Fruit fly (Drosophila melanogaster) Kc167 (cell line): Measurements from ENCODE around the gene B9d2.

Experiments
- Myc ChIP-seq: fragments of >200 bp; optimal IDR thresholded peaks from 2 replicates; lab custom pipeline; 2017; ENCODE audit warnings: missing external identifiers
- Sin3A ChIP-seq: fragments of >200 bp; optimal IDR thresholded peaks from 2 replicates; lab custom pipeline; 2018; ENCODE audit warnings: missing external identifiers
- h ChIP-seq: fragments of >200 bp; optimal IDR thresholded peaks from 3 replicates; lab custom pipeline; 2018; ENCODE audit warnings: missing external identifiers
- psq ChIP-seq: fragments of >200 bp; optimal IDR thresholded peaks from 2 replicates; lab custom pipeline; 2017; ENCODE audit warnings: missing external identifiers
- ttk ChIP-seq: sonication (Bioruptor generic); optimal IDR thresholded peaks from 2 replicates; lab custom pipeline; 2017; ENCODE audit warnings: missing external identifiers

DNA sequence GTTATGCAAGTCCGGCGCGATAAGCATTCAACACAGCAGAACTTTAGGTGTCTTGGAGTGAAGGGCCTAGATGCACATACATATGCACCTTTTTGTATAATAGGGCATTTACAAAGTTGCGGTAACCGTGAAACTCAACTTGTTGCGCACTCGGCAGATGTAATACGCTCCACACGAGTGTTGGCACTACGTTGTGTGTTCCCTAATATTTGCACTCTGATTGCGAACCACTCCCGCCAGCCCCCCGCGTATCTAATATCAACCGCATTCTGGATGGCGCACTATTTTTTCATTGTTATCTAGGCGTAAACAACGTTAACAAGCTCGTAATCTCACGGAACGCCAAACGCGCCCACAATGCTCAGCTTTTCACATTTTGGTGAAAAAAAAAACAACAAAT is 50.1 kb downstream of the B9d2 start:
- TF ChIP-seq psq (lab: Kevin White, UChicago) (no peak), h (no peak), ttk (lab: Kevin White, UChicago) (no peak), Myc (lab: Kevin White, UChicago) (no peak), Sin3A (lab: Kevin White, UChicago) (no peak)
